Worm (Caenorhabditis elegans) whole organism, midembryonic: ENCODE data around the gene ppm-1.G.

Source experiments
- T22C8.4 ChIP-seq: fragments of 200-800 bp; sonication (Bioruptor generic); IDR thresholded peaks from 2 replicates; pipeline ENCODE4 v1.3.6; 2022; ENCODE audit warnings: missing genetic modification characterization, missing compliant biosample characterization
- cog-1 ChIP-seq: sonication (generic microtip); optimal IDR thresholded peaks from 2 replicates; lab custom pipeline; 2016; ENCODE audit warnings: missing genetic modification characterization, missing compliant biosample characterization
- flt-1 ChIP-seq: fragments of 200-800 bp; sonication (Bioruptor generic); IDR thresholded peaks from 2 replicates; pipeline ENCODE4 v1.3.6; 2022; ENCODE audit warnings: missing genetic modification characterization, missing compliant biosample characterization
- klf-2 ChIP-seq: fragments of 200-800 bp; sonication (Bioruptor generic); conservative IDR thresholded peaks from 2 replicates; pipeline ENCODE4 v1.3.6; 2022; ENCODE audit warnings: missing genetic modification reagents, missing genetic modification characterization, missing compliant biosample characterization
- med-1 ChIP-seq: sonication (generic microtip); optimal IDR thresholded peaks from 2 replicates; lab custom pipeline; 2017; ENCODE audit warnings: missing genetic modification characterization, mild to moderate bottlenecking, missing compliant biosample characterization, antibody characterized with exemption, missing genetic modification reagents; ENCODE audit not compliant: insufficient read depth
- ref-1 ChIP-seq: fragments of 200-800 bp; sonication (Bioruptor generic); conservative IDR thresholded peaks from 2 replicates; pipeline ENCODE4 v1.3.6; 2022; ENCODE audit warnings: missing genetic modification reagents, missing genetic modification characterization, missing compliant biosample characterization
- tab-1 ChIP-seq: fragments of 200-800 bp; sonication (Bioruptor generic); IDR thresholded peaks from 2 replicates; pipeline ENCODE4 v1.3.6; 2022; ENCODE audit warnings: missing genetic modification characterization, missing compliant biosample characterization
- ztf-23 ChIP-seq: fragments of 200-800 bp; sonication (Bioruptor generic); IDR thresholded peaks from 2 replicates; pipeline ENCODE4 v1.3.6; 2022; ENCODE audit warnings: missing genetic modification reagents, missing genetic modification characterization, missing compliant biosample characterization
- ztf-29 ChIP-seq: fragments of 200-800 bp; sonication (Bioruptor generic); IDR thresholded peaks from 2 replicates; pipeline ENCODE4 v1.3.6; 2022; ENCODE audit warnings: missing genetic modification reagents, missing genetic modification characterization, missing compliant biosample characterization

The ppm-1.G gene

DNA sequence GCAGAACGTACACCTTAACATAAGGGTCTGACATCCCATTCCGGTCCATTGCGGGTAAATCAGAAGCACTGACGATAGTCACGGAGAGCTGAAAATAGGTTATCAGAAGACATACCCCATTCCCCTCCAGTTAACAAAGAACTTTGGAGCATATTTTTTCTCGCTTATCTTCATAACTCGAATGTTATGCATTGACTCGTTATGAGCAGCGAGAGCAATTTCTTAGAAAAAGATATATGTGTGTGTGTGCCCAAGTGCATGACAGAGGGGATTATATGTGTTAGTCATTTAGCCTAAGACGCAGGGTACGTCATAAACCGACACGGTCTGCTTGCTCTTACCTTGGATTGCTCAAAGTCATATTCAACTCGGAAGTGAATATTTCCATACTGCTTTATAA lies 6.1 kb downstream of the ppm-1.G start:
- TF ChIP-seq cog-1 (tag; lab: Kevin White, UChicago) (no peak), T22C8.4 (GFP tag; lab: Robert Waterston, UW) (no peak), ref-1 (GFP tag; lab: Robert Waterston, UW) (no peak), med-1 (no peak), ztf-23 (no peak), klf-2 (GFP tag; lab: Robert Waterston, UW) (no peak), tab-1 (GFP tag; lab: Robert Waterston, UW) (no peak), ztf-29 (no peak), flt-1 (GFP tag; lab: Robert Waterston, UW) (no peak)

DNA sequence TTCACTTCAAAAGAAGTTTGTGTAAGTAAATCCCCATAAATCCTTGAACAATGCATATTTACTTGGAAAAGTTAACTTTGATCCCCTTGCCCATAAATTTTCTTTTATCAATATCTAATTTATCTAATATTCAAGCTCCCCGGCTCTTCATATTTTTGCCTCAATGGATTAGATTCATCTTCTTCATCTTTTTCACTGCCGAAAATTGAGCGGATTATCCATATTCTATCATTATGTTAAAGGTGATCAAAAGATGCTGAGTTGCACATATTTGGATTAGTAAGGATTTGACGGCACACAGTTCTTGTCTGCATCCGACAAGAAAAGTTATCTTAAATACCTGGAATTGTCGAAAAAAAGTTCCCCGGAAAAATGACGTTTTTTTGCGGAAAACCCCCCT lies 7.1 kb downstream of the ppm-1.G start:
- no peak for TF ChIP-seq T22C8.4 (GFP tag; lab: Robert Waterston, UW)
- no peak for TF ChIP-seq tab-1 (GFP tag; lab: Robert Waterston, UW)
- no peak for TF ChIP-seq ref-1 (GFP tag; lab: Robert Waterston, UW)
- no peak for TF ChIP-seq klf-2 (GFP tag; lab: Robert Waterston, UW)
- no peak for TF ChIP-seq cog-1 (tag; lab: Kevin White, UChicago)
- no peak for TF ChIP-seq flt-1 (GFP tag; lab: Robert Waterston, UW)
- no peak for TF ChIP-seq ztf-23
- TF ChIP-seq ztf-29, result no peak
- no peak for TF ChIP-seq med-1

DNA sequence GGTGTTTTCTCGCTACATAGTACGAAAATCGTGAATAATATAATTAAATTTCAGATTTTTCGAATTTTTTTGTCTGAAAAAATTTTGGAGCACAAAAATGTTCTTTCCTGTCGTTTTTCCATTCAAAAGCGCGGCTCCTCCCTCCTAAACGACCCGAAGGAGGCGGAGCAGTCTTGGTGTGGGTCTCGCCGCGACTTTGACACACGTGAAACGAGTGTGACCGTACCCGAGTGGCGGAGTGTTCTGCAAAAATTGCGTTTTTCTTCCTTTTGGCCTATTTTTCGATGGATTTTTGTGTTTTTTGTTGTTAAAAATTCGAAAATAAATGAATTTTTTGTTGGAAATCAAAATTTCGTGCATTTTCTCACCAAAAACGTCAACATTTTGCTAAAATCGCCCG lies 10.1 kb downstream of the ppm-1.G start, which contains the start of gene snt-2:
TSS of gene snt-2 (minus strand) at position 139 of the 400 bp plus-strand sequence.
- TF ChIP-seq tab-1 (GFP tag; lab: Robert Waterston, UW), result no peak
- 0 out of 2 replicates have a peak, but pooled peaks have one; percentile 41 for TF ChIP-seq flt-1 (GFP tag; lab: Robert Waterston, UW)

DNA sequence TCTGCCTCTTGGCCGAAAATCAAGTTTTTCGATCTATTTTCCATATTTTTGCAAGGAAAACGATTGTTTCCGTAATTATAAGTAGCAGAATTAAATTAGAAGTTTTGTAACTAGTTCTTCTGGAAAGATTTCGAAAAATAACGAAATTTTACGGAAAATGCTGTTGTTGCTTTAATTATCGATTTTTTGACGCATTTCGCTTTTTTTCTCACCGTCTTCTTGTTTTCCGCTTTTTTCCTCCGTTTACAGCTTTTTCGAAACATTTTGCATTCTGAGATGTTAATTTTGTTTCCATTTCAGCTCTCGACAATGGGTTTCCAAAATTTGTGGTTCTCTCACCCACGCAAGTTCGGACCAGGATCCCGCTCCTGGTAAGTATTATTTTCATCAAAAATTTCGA lies 10.5 kb downstream of the ppm-1.G start, which contains the start of gene rps-29:
TSS of gene rps-29 (plus strand) at position 301 of the 400 bp plus-strand sequence.
- TF ChIP-seq cog-1 (tag; lab: Kevin White, UChicago) (no peak), T22C8.4 (GFP tag; lab: Robert Waterston, UW) (peak; percentile 71)

DNA sequence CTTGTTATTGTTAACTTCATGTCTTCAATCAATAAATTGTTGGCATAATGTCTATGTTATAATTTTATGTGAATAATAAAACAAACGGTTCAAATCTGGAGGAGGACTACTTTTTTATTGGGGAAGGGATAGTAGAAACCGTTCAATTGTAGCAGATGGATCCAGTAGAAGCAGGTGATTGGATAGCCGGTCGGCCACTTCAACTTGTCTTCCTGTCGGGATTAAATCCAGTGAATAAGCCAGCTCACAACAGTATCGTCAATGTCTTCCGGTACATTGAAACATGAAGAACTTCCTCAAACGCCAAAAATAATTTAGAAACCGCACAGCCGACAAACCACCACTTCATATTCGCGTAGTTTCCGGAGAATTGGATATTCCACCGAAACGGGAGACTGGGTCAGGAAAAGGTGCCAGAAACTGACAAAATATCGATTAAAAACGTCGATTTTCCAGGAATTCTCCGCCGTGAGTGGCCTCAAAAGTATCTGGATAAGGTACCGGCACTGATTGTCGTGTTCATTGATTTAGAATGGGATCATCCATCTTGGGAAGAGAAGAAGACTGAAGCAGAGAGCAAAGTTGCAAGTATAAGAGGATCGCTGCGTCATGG lies 11.6 kb downstream of the ppm-1.G start, which contains the start of gene trpp-11:
TSS of gene trpp-11 (plus strand) at position 153 of the 613 bp plus-strand sequence.
- TF ChIP-seq ref-1 (GFP tag; lab: Robert Waterston, UW), result no peak

DNA sequence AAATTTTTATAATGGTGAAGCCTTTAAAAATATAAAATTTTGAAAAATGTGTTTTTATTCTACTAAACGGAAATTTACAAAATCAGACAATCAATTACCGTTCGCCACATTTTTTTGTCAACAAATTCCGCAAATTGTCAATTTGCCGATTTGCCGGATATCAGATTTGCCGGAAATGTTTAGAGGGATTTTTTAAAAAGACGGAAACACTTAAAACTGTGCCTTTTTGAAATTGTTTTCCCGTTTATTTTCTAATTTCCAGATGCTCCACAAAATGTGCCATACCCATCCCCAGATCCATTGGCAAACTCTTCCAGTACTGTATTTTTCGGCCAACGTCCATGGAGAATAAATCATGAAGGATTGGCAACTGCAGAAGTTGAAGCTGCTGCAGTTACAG lies 14.0 kb downstream of the ppm-1.G start:
- TF ChIP-seq tab-1 (GFP tag; lab: Robert Waterston, UW) (no peak), ztf-23 (no peak), ref-1 (GFP tag; lab: Robert Waterston, UW) (no peak), flt-1 (GFP tag; lab: Robert Waterston, UW) (no peak), med-1 (no peak), cog-1 (tag; lab: Kevin White, UChicago) (no peak)

DNA sequence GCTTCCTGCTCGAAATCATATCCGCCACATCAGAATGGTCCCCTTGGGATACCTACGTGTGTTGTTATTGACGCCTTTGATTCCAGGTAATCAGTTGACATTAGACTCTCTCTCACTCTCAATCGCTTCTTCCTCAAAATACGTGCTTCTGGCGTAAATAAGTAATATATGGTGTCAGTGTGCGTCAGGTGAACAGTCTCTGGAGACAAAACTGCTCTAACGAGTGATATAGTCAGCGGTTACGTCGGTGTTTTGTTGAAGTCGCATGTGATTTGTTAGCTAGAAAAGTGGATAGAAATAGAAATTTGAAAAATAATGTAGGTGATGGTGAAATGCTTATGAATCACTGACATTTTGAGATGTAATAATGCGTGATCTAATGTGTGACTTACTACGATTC lies 18.5 kb downstream of the ppm-1.G start:
- no peak for TF ChIP-seq ztf-29
- no peak for TF ChIP-seq flt-1 (GFP tag; lab: Robert Waterston, UW)
- TF ChIP-seq cog-1 (tag; lab: Kevin White, UChicago), result no peak
- no peak for TF ChIP-seq tab-1 (GFP tag; lab: Robert Waterston, UW)

DNA sequence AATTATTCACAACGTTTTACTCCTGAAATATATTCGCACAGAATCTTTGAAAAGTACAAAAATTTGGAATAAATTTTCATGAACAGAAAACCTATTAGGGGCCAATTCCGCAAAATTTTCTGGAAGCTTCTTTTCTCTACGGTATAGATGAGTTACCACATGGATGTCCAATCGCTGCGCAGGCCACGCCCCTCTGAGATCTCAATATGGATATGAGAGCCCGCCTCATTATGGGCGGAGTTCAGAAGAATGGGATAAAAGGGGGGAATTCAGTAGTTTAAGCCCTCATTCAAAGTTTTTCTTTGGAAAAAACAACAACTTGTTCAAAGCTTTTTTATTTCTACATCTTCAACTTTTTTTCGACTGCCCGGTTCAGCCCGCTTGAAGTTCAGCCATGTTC lies 28.0 kb downstream of the ppm-1.G start, which contains the start of gene daf-7:
TSS of gene daf-7 (plus strand) at position 301 of the 400 bp plus-strand sequence.
- TF ChIP-seq med-1 (no peak), flt-1 (GFP tag; lab: Robert Waterston, UW) (no peak), klf-2 (GFP tag; lab: Robert Waterston, UW) (no peak), cog-1 (tag; lab: Kevin White, UChicago) (no peak), tab-1 (GFP tag; lab: Robert Waterston, UW) (no peak), ztf-29 (no peak), ref-1 (GFP tag; lab: Robert Waterston, UW) (no peak), T22C8.4 (GFP tag; lab: Robert Waterston, UW) (no peak)

DNA sequence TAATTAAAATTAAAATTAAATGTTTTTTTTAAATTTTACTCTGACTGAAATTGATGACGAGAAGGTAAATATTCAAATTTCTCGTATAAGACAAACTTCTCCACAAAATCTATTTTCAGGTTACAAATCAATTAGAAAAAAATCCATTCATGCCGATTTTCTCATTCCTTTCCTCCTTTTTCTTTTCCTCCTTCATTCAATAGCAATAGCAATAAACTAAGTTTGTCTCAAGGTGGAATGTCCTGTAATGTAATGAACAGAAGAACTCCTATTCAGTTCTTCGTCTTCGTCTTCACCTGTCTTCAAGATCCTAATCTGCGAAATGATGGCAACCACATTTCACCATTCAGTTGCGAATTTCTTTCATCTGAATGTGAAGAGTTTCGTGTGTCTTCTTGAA lies 32.3 kb downstream of the ppm-1.G start, which contains the start of gene dac-1:
TSS of gene dac-1 (plus strand) at position 301 of the 400 bp plus-strand sequence.
- TF ChIP-seq flt-1 (GFP tag; lab: Robert Waterston, UW) (no peak), med-1 (no peak)

DNA sequence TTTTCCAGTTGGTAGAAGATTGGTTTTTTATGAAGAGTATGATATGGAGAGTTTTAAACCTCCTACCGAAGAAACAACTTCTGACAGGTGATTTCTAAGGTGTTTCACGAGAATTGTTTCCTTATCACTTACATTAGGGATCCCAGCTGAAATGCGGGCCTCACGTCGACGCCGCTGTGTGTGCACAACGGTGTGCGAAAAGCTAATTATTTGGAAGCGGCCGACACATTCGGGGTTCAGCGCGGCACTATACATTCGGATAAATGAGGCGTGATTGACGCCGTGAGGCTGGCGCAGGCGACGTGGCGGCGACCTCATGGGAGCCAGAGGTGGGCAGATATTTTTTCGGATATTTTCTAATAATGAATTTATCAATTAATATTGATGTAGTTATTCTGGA lies 35.8 kb downstream of the ppm-1.G start:
- TF ChIP-seq T22C8.4 (GFP tag; lab: Robert Waterston, UW), result no peak
- TF ChIP-seq flt-1 (GFP tag; lab: Robert Waterston, UW), result no peak
- TF ChIP-seq klf-2 (GFP tag; lab: Robert Waterston, UW), result no peak
- TF ChIP-seq ref-1 (GFP tag; lab: Robert Waterston, UW), result no peak
- TF ChIP-seq ztf-23, result no peak
- TF ChIP-seq cog-1 (tag; lab: Kevin White, UChicago), result no peak
- TF ChIP-seq tab-1 (GFP tag; lab: Robert Waterston, UW), result no peak
- TF ChIP-seq ztf-29, result no peak
- no peak for TF ChIP-seq med-1
